Worm (Caenorhabditis elegans) whole organism, young adult: Measurements from ENCODE around the gene R11G1.11.

ENCODE experiments used
- F23B12.7 ChIP-seq: sonication (generic microtip); optimal IDR thresholded peaks from 2 replicates; lab custom pipeline; 2017; ENCODE audit warnings: missing genetic modification characterization, mild to moderate bottlenecking, missing compliant biosample characterization, antibody characterized with exemption, moderate library complexity; ENCODE audit not compliant: insufficient read depth
- F33H1.4 ChIP-seq: fragments of 200-800 bp; sonication (Bioruptor generic); IDR thresholded peaks from 2 replicates; pipeline ENCODE4 v1.3.6; 2022; ENCODE audit warnings: missing genetic modification reagents, missing genetic modification characterization, missing compliant biosample characterization
- F52B5.7 ChIP-seq: sonication (generic microtip); optimal IDR thresholded peaks from 2 replicates; lab custom pipeline; 2016; ENCODE audit warnings: mild to moderate bottlenecking, missing genetic modification characterization, missing compliant biosample characterization
- ama-1 ChIP-seq, 3 experiments: fragments of 150-350 bp in 1 of 3; sonication (generic microtip) in 2 of 3; optimal IDR thresholded peaks; 2 replicates each; lab custom pipeline; 2014 to 2018; ENCODE audit warnings: missing biosample characterization in 2 of 3, missing genetic modification characterization in 2 of 3, missing genetic modification reagents in 2 of 3
- athp-1 ChIP-seq: sonication (generic microtip); optimal IDR thresholded peaks from 2 replicates; lab custom pipeline; 2017; ENCODE audit warnings: mild to moderate bottlenecking, missing genetic modification characterization, missing compliant biosample characterization
- ceh-79 ChIP-seq: sonication (generic microtip); optimal IDR thresholded peaks from 2 replicates; lab custom pipeline; 2017; ENCODE audit warnings: mild to moderate bottlenecking, missing genetic modification characterization, missing compliant biosample characterization
- ekl-4 ChIP-seq: fragments of 200-800 bp; sonication (Bioruptor generic); IDR thresholded peaks from 2 replicates; pipeline ENCODE4 v1.3.6; 2022; ENCODE audit warnings: missing genetic modification reagents, missing genetic modification characterization, missing compliant biosample characterization
- lsl-1 ChIP-seq: fragments of 200-800 bp; sonication (Bioruptor generic); optimal IDR thresholded peaks from 2 replicates; lab custom pipeline; 2018; ENCODE audit warnings: mild to moderate bottlenecking, missing genetic modification characterization, moderate library complexity, missing compliant biosample characterization
- madf-6 ChIP-seq: fragments of 200-800 bp; sonication (Bioruptor generic); IDR thresholded peaks from 2 replicates; pipeline ENCODE4 v1.3.6; 2022; ENCODE audit warnings: missing genetic modification reagents, missing genetic modification characterization, missing compliant biosample characterization
- pbrm-1 ChIP-seq: fragments of 200-800 bp; sonication (Bioruptor generic); IDR thresholded peaks from 2 replicates; pipeline ENCODE4 v1.3.6; 2022; ENCODE audit warnings: missing genetic modification reagents, missing genetic modification characterization, missing compliant biosample characterization
- snpc-1.1 ChIP-seq: sonication (generic microtip); optimal IDR thresholded peaks from 2 replicates; lab custom pipeline; 2017; ENCODE audit warnings: missing genetic modification characterization, mild to moderate bottlenecking, missing compliant biosample characterization, antibody characterized with exemption, moderate library complexity, missing genotype, missing genetic modification reagents; ENCODE audit not compliant: insufficient read depth
- snpc-4 ChIP-seq, 5 experiments: fragments of 150-350 bp in 1 of 5; sonication (generic microtip) in 4 of 5; optimal IDR thresholded peaks; 2 replicates each; lab custom pipeline; 2014 to 2018; ENCODE audit warnings: missing genetic modification characterization in 5 of 5, missing biosample characterization in 3 of 5, antibody characterized with exemption in 2 of 5, mild to moderate bottlenecking in 2 of 5, missing compliant biosample characterization in 2 of 5, missing genotype in 2 of 5, moderate library complexity in 2 of 5, missing genetic modification reagents in 1 of 5
- zfh-2 ChIP-seq: fragments of 200-800 bp; sonication (Bioruptor generic); conservative IDR thresholded peaks from 2 replicates; pipeline ENCODE4 v1.3.6; 2022; ENCODE audit warnings: missing genetic modification reagents, missing genetic modification characterization, missing compliant biosample characterization
- ztf-28 ChIP-seq: fragments of 200-800 bp; sonication (Bioruptor generic); IDR thresholded peaks from 2 replicates; pipeline ENCODE4 v1.3.6; 2022; ENCODE audit warnings: missing genetic modification reagents, missing genetic modification characterization, missing compliant biosample characterization

DNA sequence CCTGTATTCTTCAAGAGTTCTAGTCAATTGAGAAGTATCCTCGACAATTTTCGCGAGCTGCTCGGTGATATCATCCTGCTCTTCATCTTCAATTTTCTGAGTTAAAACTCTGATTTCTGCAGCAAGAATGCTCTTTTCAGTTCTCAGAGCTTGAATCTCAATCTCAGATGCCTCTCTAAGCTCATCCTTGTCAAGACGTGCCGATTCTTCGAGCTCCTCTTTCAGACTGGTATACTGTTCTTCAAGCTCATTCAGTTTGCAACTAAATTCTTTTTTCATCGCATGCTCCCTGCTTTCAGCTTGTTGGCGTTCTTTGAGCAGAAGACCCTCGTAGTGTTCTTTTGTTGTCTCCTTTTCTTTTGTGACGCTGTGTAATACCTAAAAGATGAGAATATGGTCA, 31.7 kb downstream of the R11G1.11 start:
- no peak for TF ChIP-seq ztf-28
- TF ChIP-seq lsl-1, result no peak
- TF ChIP-seq madf-6, result no peak
- TF ChIP-seq athp-1 (tag; lab: Kevin White, UChicago), result no peak
- no peak for TF ChIP-seq snpc-4 (GFP tag; optimal IDR thresholded peaks at IDR 0.05; lab: Kevin White, UChicago)
- no peak for TF ChIP-seq snpc-4 (tag; optimal IDR thresholded peaks at IDR 0.05; lab: Kevin White, UChicago)
- TF ChIP-seq F33H1.4, result no peak
- TF ChIP-seq zfh-2, result no peak
- no peak for TF ChIP-seq F23B12.7 (tag; lab: Kevin White, UChicago)
- no peak for TF ChIP-seq pbrm-1 (GFP tag; lab: Robert Waterston, UW)
- TF ChIP-seq F52B5.7 (tag; lab: Kevin White, UChicago), result no peak
- no peak for TF ChIP-seq ekl-4 (GFP tag; lab: Robert Waterston, UW)
- no peak for TF ChIP-seq ceh-79 (tag; lab: Kevin White, UChicago)
- no peak for TF ChIP-seq ama-1 (optimal IDR thresholded peaks at IDR 0.05; lab: Kevin White, UChicago)
- TF ChIP-seq ama-1 (GFP tag; optimal IDR thresholded peaks at IDR 0.05; lab: Kevin White, UChicago), result no peak
- TF ChIP-seq snpc-1.1 (tag; lab: Kevin White, UChicago), result no peak
